Fruit fly (Drosophila melanogaster): ENCODE results near the gene Sf3a1.

Sf3a1 gene

dm6 chr3R:17048867-17049266, 46.7 kb upstream of the Sf3a1 start:
- TF ChIP-seq CG42726 (GFP tag; IDR thresholded peaks at IDR 0.05; ENCODE audit: partially characterized antibody) (no peak), E2f1 (GFP tag; IDR thresholded peaks at IDR 0.05) (0 out of 2 replicates have a peak, but pooled peaks have one; percentile 19), D19B (GFP tag; optimal IDR thresholded peaks at IDR 0.05) (no peak), tap (tag; optimal IDR thresholded peaks at IDR 0.05) (no peak), dpn (GFP tag; optimal IDR thresholded peaks at IDR 0.05) (peak in 1 of 2 experiments; percentile 11), scrt (GFP tag; optimal IDR thresholded peaks at IDR 0.05) (no peak), Hr3 (GFP tag; optimal IDR thresholded peaks at IDR 0.05) (peak; percentile 28), Scr (GFP tag; IDR thresholded peaks at IDR 0.05; ENCODE audit: partially characterized antibody) (no peak), CkIIα-i1 (GFP tag; IDR thresholded peaks at IDR 0.05) (no peak), CG32772 (GFP tag; IDR thresholded peaks at IDR 0.05) (0 out of 2 replicates have a peak, but pooled peaks have one; percentile 26), prd (optimal IDR thresholded peaks at IDR 0.05) (no peak), prd (GFP tag; IDR thresholded peaks at IDR 0.05) (peak; percentile 51; the same call in 2 of the 3 replicates), Dll (GFP tag; IDR thresholded peaks at IDR 0.05; ENCODE audit: partially characterized antibody) (no peak), Sox100B (GFP tag; optimal IDR thresholded peaks at IDR 0.05) (peak; percentile 7), vvl (GFP tag; IDR thresholded peaks at IDR 0.05) (peak; percentile 20; the same call in 1 of the 2 replicates), Nf-YC (tag; optimal IDR thresholded peaks at IDR 0.05) (peak; percentile 8), esg (GFP tag; conservative IDR thresholded peaks at IDR 0.05) (peak; percentile 51; the same call in 1 of the 2 replicates), Xbp1 (GFP tag; optimal IDR thresholded peaks at IDR 0.05) (peak; percentile 23), bsh (GFP tag; optimal IDR thresholded peaks at IDR 0.05) (peak in 1 of 2 experiments; percentile 42), emc (GFP tag; optimal IDR thresholded peaks at IDR 0.05) (no peak), grau (tag; optimal IDR thresholded peaks at IDR 0.05) (peak; percentile 52), Atf-2 (GFP tag; optimal IDR thresholded peaks at IDR 0.05) (no peak), D (optimal IDR thresholded peaks at IDR 0.05) (no peak), D (GFP tag; optimal IDR thresholded peaks at IDR 0.05) (no peak), unc-4 (GFP tag; IDR thresholded peaks at IDR 0.05; ENCODE audit: partially characterized antibody) (no peak), Camta (GFP tag; optimal IDR thresholded peaks at IDR 0.05) (no peak), ttk (GFP tag; IDR thresholded peaks at IDR 0.05) (0 out of 2 replicates have a peak, but pooled peaks have one; percentile 35), Myb (GFP tag; optimal IDR thresholded peaks at IDR 0.05) (no peak), kay (GFP tag; optimal IDR thresholded peaks at IDR 0.05) (no peak), dmrt11E (tag; optimal IDR thresholded peaks at IDR 0.05) (peak; percentile 63), gcm (GFP tag; optimal IDR thresholded peaks at IDR 0.05) (peak; percentile 23), CG1603 (tag; optimal IDR thresholded peaks at IDR 0.05) (no peak), CG5180 (GFP tag; optimal IDR thresholded peaks at IDR 0.05) (no peak), hkb (optimal IDR thresholded peaks at IDR 0.05) (no peak), hkb (GFP tag; IDR thresholded peaks at IDR 0.05) (peak; percentile 51; the same call in 1 of the 2 replicates), Oli (tag; optimal IDR thresholded peaks at IDR 0.05) (peak; percentile 49), Deaf1 (tag; optimal IDR thresholded peaks at IDR 0.05) (peak; percentile 43), CG17359 (tag; optimal IDR thresholded peaks at IDR 0.05) (peak; percentile 7), sc (optimal IDR thresholded peaks at IDR 0.05) (no peak), sc (GFP tag; optimal IDR thresholded peaks at IDR 0.05) (no peak), CG12769 (tag; optimal IDR thresholded peaks at IDR 0.05) (no peak), Side (GFP tag; optimal IDR thresholded peaks at IDR 0.05) (no peak), zf30C (GFP tag; optimal IDR thresholded peaks at IDR 0.05) (peak; percentile 23), PHDP (tag; optimal IDR thresholded peaks at IDR 0.05) (peak; percentile 31), CG14860 (GFP tag; IDR thresholded peaks at IDR 0.05; ENCODE audit: partially characterized antibody) (no peak), CG2199 (GFP tag; IDR thresholded peaks at IDR 0.05) (no peak), nmo (GFP tag; optimal IDR thresholded peaks at IDR 0.05) (peak; percentile 52), trh (GFP tag; optimal IDR thresholded peaks at IDR 0.05) (no peak), CG10366 (GFP tag; IDR thresholded peaks at IDR 0.05) (no peak), CG17361 (GFP tag; IDR thresholded peaks at IDR 0.05) (peak; percentile 63), mam (GFP tag; optimal IDR thresholded peaks at IDR 0.05) (no peak)
